Worm (Caenorhabditis elegans) whole organism, young adult: ENCODE measurements around the gene enri-2.
"Not testable (repeated sequence)": the region's sequence is repeated elsewhere in the genome, so short reads cannot be mapped to it uniquely, and the experiment has no call there.

Experiments used
- B0019.2 ChIP-seq: fragments of 200-800 bp; sonication (Bioruptor generic); conservative IDR thresholded peaks from 2 replicates; pipeline ENCODE4 v1.3.6; 2022; ENCODE audit warnings: missing genetic modification reagents, missing genetic modification characterization, missing compliant biosample characterization
- C17E4.6 ChIP-seq: fragments of 200-800 bp; sonication (Bioruptor generic); IDR thresholded peaks from 2 replicates; pipeline ENCODE4 v1.3.6; 2022; ENCODE audit warnings: missing genetic modification reagents, missing genetic modification characterization, missing compliant biosample characterization
- F22D6.2 ChIP-seq: sonication (generic microtip); optimal IDR thresholded peaks from 2 replicates; lab custom pipeline; 2016; ENCODE audit warnings: mild to moderate bottlenecking, missing genetic modification characterization, missing compliant biosample characterization
- F37B4.10 ChIP-seq: fragments of 200-800 bp; sonication (Bioruptor generic); IDR thresholded peaks from 2 replicates; pipeline ENCODE4 v1.3.6; 2022; ENCODE audit warnings: missing genetic modification characterization, missing compliant biosample characterization
- K11D2.4 ChIP-seq: fragments of 200-800 bp; sonication (Bioruptor generic); IDR thresholded peaks from 2 replicates; pipeline ENCODE4 v1.3.6; 2022; ENCODE audit warnings: missing genetic modification reagents, missing genetic modification characterization, missing compliant biosample characterization
- aptf-3 ChIP-seq: fragments of 200-800 bp; sonication (Bioruptor generic); IDR thresholded peaks from 2 replicates; pipeline ENCODE4 v1.3.6; 2022; ENCODE audit warnings: missing genetic modification characterization, missing compliant biosample characterization
- cebp-1 ChIP-seq, 2 experiments: fragments of 200-800 bp in 1 of 2; sonication (Bioruptor generic) in 1 of 2; sonication (generic microtip) in 1 of 2; IDR thresholded peaks in 1 of 2; optimal IDR thresholded peaks in 1 of 2; 2 replicates each; pipeline versions ENCODE4 v1.3.6 to Lab custom; 2017 to 2022; ENCODE audit warnings: missing compliant biosample characterization in 2 of 2, missing genetic modification characterization in 2 of 2, mild to moderate bottlenecking in 1 of 2, missing genetic modification reagents in 1 of 2, moderate library complexity in 1 of 2
- ceh-40 ChIP-seq: fragments of 200-800 bp; sonication (Bioruptor generic); IDR thresholded peaks from 2 replicates; pipeline ENCODE4 v1.3.6; 2022; ENCODE audit warnings: missing genetic modification characterization, missing compliant biosample characterization
- ceh-58 ChIP-seq: fragments of 200-800 bp; sonication (Bioruptor generic); IDR thresholded peaks from 2 replicates; pipeline ENCODE4 v1.3.6; 2022; ENCODE audit warnings: missing genetic modification characterization, missing compliant biosample characterization
- ceh-91 ChIP-seq: fragments of 200-800 bp; sonication (Bioruptor generic); IDR thresholded peaks from 2 replicates; pipeline ENCODE4 v1.3.6; 2022; ENCODE audit warnings: missing genetic modification reagents, missing genetic modification characterization, missing compliant biosample characterization
- egl-44 ChIP-seq: fragments of 200-800 bp; sonication (Bioruptor generic); IDR thresholded peaks from 2 replicates; pipeline ENCODE4 v1.3.6; 2022; ENCODE audit warnings: missing genetic modification reagents, missing genetic modification characterization, missing compliant biosample characterization
- ekl-4 ChIP-seq: fragments of 200-800 bp; sonication (Bioruptor generic); IDR thresholded peaks from 2 replicates; pipeline ENCODE4 v1.3.6; 2022; ENCODE audit warnings: missing genetic modification reagents, missing genetic modification characterization, missing compliant biosample characterization
- gei-17 ChIP-seq: fragments of 200-800 bp; sonication (Bioruptor generic); optimal IDR thresholded peaks from 2 replicates; lab custom pipeline; 2018; ENCODE audit warnings: mild to moderate bottlenecking, missing genetic modification characterization, missing compliant biosample characterization
- hlh-26 ChIP-seq: fragments of 200-800 bp; sonication (Bioruptor generic); conservative IDR thresholded peaks from 2 replicates; pipeline ENCODE4 v1.3.6; 2022; ENCODE audit warnings: missing genetic modification reagents, missing genetic modification characterization, missing compliant biosample characterization
- lin-26 ChIP-seq: fragments of 200-800 bp; sonication (Bioruptor generic); IDR thresholded peaks from 2 replicates; pipeline ENCODE4 v1.3.6; 2022; ENCODE audit warnings: missing genetic modification reagents, missing genetic modification characterization, missing compliant biosample characterization
- lsy-27 ChIP-seq: sonication (generic microtip); optimal IDR thresholded peaks from 2 replicates; lab custom pipeline; 2017; ENCODE audit warnings: missing genetic modification characterization, mild to moderate bottlenecking, missing compliant biosample characterization, antibody characterized with exemption, missing genotype, borderline replicate concordance; ENCODE audit not compliant: insufficient read depth
- madf-3 ChIP-seq: fragments of 200-800 bp; sonication (Bioruptor generic); IDR thresholded peaks from 2 replicates; pipeline ENCODE4 v1.3.6; 2022; ENCODE audit warnings: missing genetic modification reagents, missing genetic modification characterization, missing compliant biosample characterization
- madf-6 ChIP-seq: fragments of 200-800 bp; sonication (Bioruptor generic); IDR thresholded peaks from 2 replicates; pipeline ENCODE4 v1.3.6; 2022; ENCODE audit warnings: missing genetic modification reagents, missing genetic modification characterization, missing compliant biosample characterization
- mcd-1 ChIP-seq: fragments of 200-800 bp; sonication (Bioruptor generic); IDR thresholded peaks from 2 replicates; pipeline ENCODE4 v1.3.6; 2022; ENCODE audit warnings: missing genetic modification reagents, missing genetic modification characterization, missing compliant biosample characterization
- mel-28 ChIP-seq: sonication (generic microtip); optimal IDR thresholded peaks from 2 replicates; lab custom pipeline; 2016; ENCODE audit warnings: borderline replicate concordance, mild to moderate bottlenecking, missing genetic modification characterization, missing compliant biosample characterization
- nfyb-1 ChIP-seq: fragments of 200-800 bp; sonication (Bioruptor generic); IDR thresholded peaks from 2 replicates; pipeline ENCODE4 v1.3.6; 2022; ENCODE audit warnings: missing genetic modification reagents, missing genetic modification characterization, missing compliant biosample characterization
- nhr-120 ChIP-seq: fragments of 200-800 bp; sonication (Bioruptor generic); IDR thresholded peaks from 2 replicates; pipeline ENCODE4 v1.3.6; 2022; ENCODE audit warnings: missing genetic modification characterization, missing compliant biosample characterization
- nhr-27 ChIP-seq: fragments of 200-800 bp; sonication (Bioruptor generic); optimal IDR thresholded peaks from 2 replicates; lab custom pipeline; 2018; ENCODE audit warnings: mild to moderate bottlenecking, missing genetic modification characterization, moderate library complexity, missing compliant biosample characterization
- nhr-80 ChIP-seq: sonication (generic microtip); optimal IDR thresholded peaks from 2 replicates; lab custom pipeline; 2016; ENCODE audit warnings: missing genetic modification characterization, missing compliant biosample characterization
- repo-1 ChIP-seq: sonication (generic microtip); optimal IDR thresholded peaks from 2 replicates; lab custom pipeline; 2017; ENCODE audit warnings: mild to moderate bottlenecking, missing genetic modification characterization, missing compliant biosample characterization
- rpc-1 ChIP-seq, 2 experiments: fragments of 150-350 bp in 1 of 2; sonication (generic microtip) in 1 of 2; optimal IDR thresholded peaks; 2 replicates each; lab custom pipeline; 2014 to 2018; ENCODE audit warnings: missing biosample characterization in 1 of 2, missing genetic modification characterization in 1 of 2, missing genetic modification reagents in 1 of 2, missing genotype in 1 of 2
- sea-2 ChIP-seq: fragments of 200-800 bp; sonication (Bioruptor generic); IDR thresholded peaks from 2 replicates; pipeline ENCODE4 v1.3.6; 2022; ENCODE audit warnings: missing genetic modification characterization, missing compliant biosample characterization
- snpc-1.3 ChIP-seq: sonication (generic microtip); optimal IDR thresholded peaks from 2 replicates; lab custom pipeline; 2017; ENCODE audit warnings: missing genetic modification characterization, mild to moderate bottlenecking, missing compliant biosample characterization, antibody characterized with exemption, moderate library complexity, missing genotype, missing genetic modification reagents; ENCODE audit not compliant: insufficient read depth
- somi-1 ChIP-seq: fragments of 200-800 bp; sonication (Bioruptor generic); optimal IDR thresholded peaks from 2 replicates; lab custom pipeline; 2018; ENCODE audit warnings: mild to moderate bottlenecking, missing genetic modification characterization, missing compliant biosample characterization
- sptf-2 ChIP-seq: fragments of 200-800 bp; sonication (Bioruptor generic); optimal IDR thresholded peaks from 2 replicates; lab custom pipeline; 2018; ENCODE audit warnings: mild to moderate bottlenecking, missing genetic modification characterization, missing compliant biosample characterization
- unc-130 ChIP-seq: sonication (generic microtip); optimal IDR thresholded peaks from 2 replicates; lab custom pipeline; 2016; ENCODE audit warnings: missing genetic modification reagents, missing genetic modification characterization, missing compliant biosample characterization
- zim-3 ChIP-seq: sonication (generic microtip); optimal IDR thresholded peaks from 2 replicates; lab custom pipeline; 2017; ENCODE audit warnings: mild to moderate bottlenecking, missing genetic modification characterization, moderate library complexity, missing compliant biosample characterization
- ztf-26 ChIP-seq: sonication (generic microtip); optimal IDR thresholded peaks from 2 replicates; lab custom pipeline; 2017; ENCODE audit warnings: missing genetic modification characterization, missing compliant biosample characterization
- ztf-6 ChIP-seq: fragments of 200-800 bp; sonication (Bioruptor generic); IDR thresholded peaks from 2 replicates; pipeline ENCODE4 v1.3.6; 2022; ENCODE audit warnings: missing genetic modification reagents, missing genetic modification characterization, missing compliant biosample characterization

Gene enri-2

DNA sequence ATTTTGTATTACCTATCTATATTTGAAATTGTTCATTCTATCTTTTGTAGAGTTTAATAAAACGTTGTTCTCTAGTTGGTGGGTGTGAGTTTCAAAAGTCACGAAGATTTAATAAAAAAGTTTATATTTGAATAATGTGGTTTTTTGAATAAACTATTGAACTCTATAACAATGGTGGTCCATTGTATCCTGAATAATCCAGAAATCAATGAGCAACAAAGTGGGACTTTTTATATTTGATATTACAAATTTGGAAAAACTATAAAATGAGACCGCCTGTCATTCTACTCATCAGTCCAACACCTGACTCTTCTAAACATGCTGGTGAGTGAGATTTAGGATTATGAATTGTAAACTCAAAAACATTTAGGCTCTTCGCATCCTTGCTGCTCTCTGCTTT, 17.2 kb upstream of the enri-2 start, which contains the start of gene nspc-19:
Gene nspc-19, plus strand, starts transcription at position 301 of the 400 bp plus-strand sequence.
- TF ChIP-seq sptf-2; mcd-1 (GFP tag; lab: Robert Waterston, UW); unc-130 (GFP tag; lab: Kevin White, UChicago): not testable (repeated sequence)

ce11 chrX:14530107-14530506, 15.5 kb upstream of the enri-2 start, which contains the start of gene nspc-20:
TSS of gene nspc-20 (minus strand) at chrX:14530207.
- TF ChIP-seq madf-3 (GFP tag; lab: Robert Waterston, UW) (no peak), madf-6 (no peak)

ce11 chrX:14534117-14534516, 11.5 kb upstream of the enri-2 start, which contains the start of gene T24C2.5:
TSS of gene T24C2.5 (plus strand) at chrX:14534417.
- no peak for TF ChIP-seq ceh-91
- no peak for TF ChIP-seq nfyb-1 (GFP tag; lab: Robert Waterston, UW)
- no peak for TF ChIP-seq hlh-26 (GFP tag; lab: Robert Waterston, UW)
- no peak for TF ChIP-seq ceh-58
- TF ChIP-seq ztf-6 (GFP tag; lab: Robert Waterston, UW): no peak
- no peak for TF ChIP-seq nhr-80 (tag; lab: Kevin White, UChicago)
- TF ChIP-seq lin-26 (GFP tag; lab: Robert Waterston, UW): no peak
- no peak for TF ChIP-seq mel-28 (tag; lab: Kevin White, UChicago)
- TF ChIP-seq ceh-40 (GFP tag; lab: Robert Waterston, UW): no peak
- TF ChIP-seq somi-1 (GFP tag; lab: Kevin White, UChicago): no peak
- TF ChIP-seq B0019.2 (GFP tag; lab: Robert Waterston, UW): no peak
- TF ChIP-seq, all 124 proteins: peak for 0

- TF ChIP-seq gei-17 (GFP tag; lab: Kevin White, UChicago) (no peak), rpc-1 (optimal IDR thresholded peaks at IDR 0.05; lab: Kevin White, UChicago) (no peak), rpc-1 (tag; optimal IDR thresholded peaks at IDR 0.05; lab: Kevin White, UChicago) (no peak)
Observed at ce11 chrX:14534596-14534995, 11.0 kb upstream of the enri-2 start.

- TF ChIP-seq nhr-80 (tag; lab: Kevin White, UChicago): peak; percentile 34
- no peak for TF ChIP-seq egl-44 (GFP tag; lab: Robert Waterston, UW)
- TF ChIP-seq C17E4.6 (GFP tag; lab: Robert Waterston, UW): no peak
- TF ChIP-seq, all 124 proteins: peak for 1
Observed at ce11 chrX:14535913-14536312, 9.7 kb upstream of the enri-2 start.

ce11 chrX:14537625-14538024, 8.0 kb upstream of the enri-2 start:
- TF ChIP-seq repo-1 (tag; lab: Kevin White, UChicago) (no peak), nhr-27 (no peak), cebp-1 (GFP tag; IDR thresholded peaks at IDR 0.05; lab: Robert Waterston, UW) (peak; percentile 35; the same call in 1 of the 2 replicates), cebp-1 (tag; optimal IDR thresholded peaks at IDR 0.05; lab: Kevin White, UChicago) (peak; percentile 57), madf-6 (no peak), ekl-4 (GFP tag; lab: Robert Waterston, UW) (no peak), lsy-27 (no peak), K11D2.4 (GFP tag; lab: Robert Waterston, UW) (no peak), aptf-3 (no peak), snpc-1.3 (tag; lab: Kevin White, UChicago) (no peak), zim-3 (tag; lab: Kevin White, UChicago) (no peak), F37B4.10 (GFP tag; lab: Robert Waterston, UW) (no peak), sea-2 (GFP tag; lab: Robert Waterston, UW) (no peak), ztf-26 (no peak), ceh-58 (no peak), nhr-120 (no peak), F22D6.2 (tag; lab: Kevin White, UChicago) (no peak), nhr-80 (tag; lab: Kevin White, UChicago) (peak; percentile 38)
